Fruit fly (Drosophila melanogaster): ENCODE results near the gene Serinc.

Serinc gene

DNA sequence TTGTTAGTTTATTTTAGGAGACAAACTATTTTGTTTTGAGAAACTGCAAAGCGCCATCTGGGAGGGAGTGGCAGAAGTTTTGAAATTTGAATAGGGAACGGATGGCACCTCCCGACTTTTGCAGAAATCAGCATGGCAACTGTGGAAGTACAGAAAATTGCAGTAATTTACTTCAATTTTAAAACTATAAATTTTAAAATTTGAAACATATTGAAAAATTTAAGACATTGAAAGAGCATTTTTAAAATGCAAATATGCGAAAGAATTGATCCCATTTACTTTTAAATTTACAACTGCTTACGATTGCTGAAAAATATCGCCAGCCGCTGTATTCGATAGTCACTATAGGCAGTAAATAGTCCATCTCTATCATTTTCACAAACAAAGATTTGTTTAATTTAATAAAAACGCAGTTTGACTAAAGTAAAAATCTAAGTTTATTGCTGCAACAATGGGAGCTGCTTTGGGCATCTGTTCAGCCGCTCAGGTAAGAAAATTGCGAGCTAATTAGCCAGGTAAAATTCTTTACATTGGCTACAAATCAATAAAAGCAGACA lies at the start of gene Serinc:
Gene Serinc, plus strand, starts transcription at position 329 of the 557 bp plus-strand sequence.
- TF ChIP-seq CG12768 (GFP tag; optimal IDR thresholded peaks at IDR 0.05) (no peak), kay (GFP tag; ENCODE audit: borderline replicate concordance) (no peak), cnc (optimal IDR thresholded peaks at IDR 0.05) (no peak), pad (GFP tag; optimal IDR thresholded peaks at IDR 0.05) (peak; percentile 16), CG1620 (GFP tag; optimal IDR thresholded peaks at IDR 0.05) (peak; percentile 50), CG5204 (GFP tag; optimal IDR thresholded peaks at IDR 0.05) (peak; percentile 68), ovo (GFP tag; optimal IDR thresholded peaks at IDR 0.05) (peak; percentile 57), toe (GFP tag; optimal IDR thresholded peaks at IDR 0.05) (peak; percentile 76), Mnt (GFP tag; optimal IDR thresholded peaks at IDR 0.05) (peak; percentile 58), CG14711 (tag; optimal IDR thresholded peaks at IDR 0.05) (peak; percentile 17), Hr96 (GFP tag; optimal IDR thresholded peaks at IDR 0.05) (peak; percentile 2), cic (GFP tag; optimal IDR thresholded peaks at IDR 0.05) (peak; percentile 13), CG33017 (tag; optimal IDR thresholded peaks at IDR 0.05) (no peak), Crg-1 (GFP tag; optimal IDR thresholded peaks at IDR 0.05) (peak; percentile 55), CG7045 (GFP tag; optimal IDR thresholded peaks at IDR 0.05) (no peak), CG7101 (tag; optimal IDR thresholded peaks at IDR 0.05) (peak; percentile 36), tj (GFP tag; optimal IDR thresholded peaks at IDR 0.05) (peak; percentile 30), bab1 (GFP tag; optimal IDR thresholded peaks at IDR 0.05) (peak; percentile 27), CG11617 (GFP tag; optimal IDR thresholded peaks at IDR 0.05) (peak; percentile 17), Clk (GFP tag; optimal IDR thresholded peaks at IDR 0.05) (no peak)

DNA sequence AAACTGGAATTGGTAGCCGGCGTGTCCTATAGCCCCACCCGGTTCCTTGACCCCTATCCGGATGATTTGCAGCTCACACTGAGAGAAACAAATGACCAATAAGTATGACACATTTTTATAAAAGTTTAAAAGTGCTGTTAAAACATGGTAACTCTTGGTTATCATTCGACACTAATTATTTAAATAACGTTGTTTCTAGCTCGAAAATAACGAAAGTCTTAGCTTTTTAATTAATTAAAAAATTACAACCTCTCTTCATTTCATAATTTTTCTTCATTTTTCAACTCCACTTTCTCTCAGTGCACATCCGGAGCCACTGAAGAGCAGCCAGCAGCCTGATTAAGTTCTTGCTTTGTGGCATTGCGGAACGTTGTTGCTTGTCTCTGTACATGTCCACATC lies 48.3 kb upstream of the Serinc start:
- TF ChIP-seq cnc (optimal IDR thresholded peaks at IDR 0.05), result no peak
- no peak for TF ChIP-seq kay (GFP tag; ENCODE audit: borderline replicate concordance)
- TF ChIP-seq CG7101 (tag; optimal IDR thresholded peaks at IDR 0.05), result no peak
- no peak for TF ChIP-seq CG11617 (GFP tag; optimal IDR thresholded peaks at IDR 0.05)
- no peak for TF ChIP-seq Hr96 (GFP tag; optimal IDR thresholded peaks at IDR 0.05)
- no peak for TF ChIP-seq CG1620 (GFP tag; optimal IDR thresholded peaks at IDR 0.05)
- no peak for TF ChIP-seq cic (GFP tag; optimal IDR thresholded peaks at IDR 0.05)
- no peak for TF ChIP-seq bab1 (GFP tag; optimal IDR thresholded peaks at IDR 0.05)
- TF ChIP-seq pad (GFP tag; optimal IDR thresholded peaks at IDR 0.05), result no peak
- TF ChIP-seq CG33017 (tag; optimal IDR thresholded peaks at IDR 0.05), result no peak
- no peak for TF ChIP-seq CG14711 (tag; optimal IDR thresholded peaks at IDR 0.05)
- TF ChIP-seq CG5204 (GFP tag; optimal IDR thresholded peaks at IDR 0.05), result no peak
- TF ChIP-seq Clk (GFP tag; optimal IDR thresholded peaks at IDR 0.05), result no peak
- no peak for TF ChIP-seq ovo (GFP tag; optimal IDR thresholded peaks at IDR 0.05)

DNA sequence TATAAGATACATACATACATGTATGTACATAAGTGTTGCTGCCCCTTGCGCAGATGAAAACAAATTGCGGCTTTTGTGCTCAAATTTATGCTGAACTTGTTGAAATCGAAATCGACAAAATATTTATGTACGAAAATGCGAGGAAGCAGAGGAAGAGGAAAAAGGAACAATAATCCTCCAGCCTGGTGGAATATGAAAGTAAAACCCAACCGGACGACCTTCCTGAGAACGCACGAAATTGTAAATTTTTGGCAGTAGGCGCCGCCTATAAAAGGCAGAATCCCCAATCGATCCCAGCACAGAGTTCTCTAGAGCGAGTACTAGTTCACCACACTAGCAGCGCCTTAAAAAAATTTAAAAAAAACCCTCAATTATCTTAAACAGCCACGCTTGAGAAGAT lies 47.9 kb upstream of the Serinc start, which contains the start of gene Cpr72Eb:
Gene Cpr72Eb, plus strand, starts transcription at position 301 of the 400 bp plus-strand sequence.
- TF ChIP-seq CG1620 (GFP tag; optimal IDR thresholded peaks at IDR 0.05) (no peak), CG11617 (GFP tag; optimal IDR thresholded peaks at IDR 0.05) (no peak), cnc (optimal IDR thresholded peaks at IDR 0.05) (no peak), kay (GFP tag; ENCODE audit: borderline replicate concordance) (no peak), Hr96 (GFP tag; optimal IDR thresholded peaks at IDR 0.05) (no peak), ovo (GFP tag; optimal IDR thresholded peaks at IDR 0.05) (no peak), bab1 (GFP tag; optimal IDR thresholded peaks at IDR 0.05) (no peak), Clk (GFP tag; optimal IDR thresholded peaks at IDR 0.05) (no peak), CG12768 (GFP tag; optimal IDR thresholded peaks at IDR 0.05) (no peak)

DNA sequence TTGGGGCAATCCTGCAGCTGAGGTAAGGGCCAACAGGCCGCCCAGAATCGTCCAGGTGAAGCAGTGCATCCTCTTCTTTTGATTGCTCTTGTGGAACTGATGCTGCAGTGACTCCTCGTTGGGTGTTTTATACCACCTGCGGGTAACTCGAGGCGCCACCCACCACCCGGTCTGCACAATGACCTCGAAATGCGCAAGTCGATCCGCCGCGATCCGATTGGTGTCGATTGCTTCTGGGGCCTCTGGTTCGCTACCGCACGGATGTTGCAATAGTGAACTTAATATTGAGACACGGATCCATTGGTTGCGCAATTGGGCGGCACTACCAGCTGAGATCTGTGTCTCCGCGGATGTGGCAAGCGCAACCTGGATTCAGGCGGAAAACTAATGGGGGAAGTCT lies 45.3 kb upstream of the Serinc start, which contains the start of gene Cpr72Ec:
Gene Cpr72Ec, minus strand, starts transcription at position 101 of the 400 bp plus-strand sequence.
- no peak for TF ChIP-seq CG7045 (GFP tag; optimal IDR thresholded peaks at IDR 0.05)
- no peak for TF ChIP-seq bab1 (GFP tag; optimal IDR thresholded peaks at IDR 0.05)
- TF ChIP-seq Clk (GFP tag; optimal IDR thresholded peaks at IDR 0.05), result no peak

DNA sequence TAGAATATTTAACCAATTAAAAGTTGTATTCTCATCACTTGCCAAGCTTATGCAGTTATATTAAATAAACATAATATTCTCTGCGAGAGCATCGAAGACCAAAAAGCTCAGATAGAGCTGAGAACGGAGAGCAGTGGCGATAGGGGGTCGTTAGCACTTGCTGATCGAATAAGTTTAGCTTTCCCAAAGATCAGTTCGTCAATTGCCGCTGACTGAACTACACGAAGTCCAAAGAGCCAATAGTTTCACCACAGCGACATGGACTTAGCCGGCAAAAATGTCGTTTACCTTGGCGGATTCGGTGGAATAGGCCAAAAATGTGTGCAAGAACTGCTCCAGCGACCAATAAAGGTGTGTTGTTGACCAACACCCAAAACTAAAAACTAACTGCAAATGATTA lies 44.3 kb upstream of the Serinc start, which contains the start of gene CG4842:
Gene CG4842, plus strand, starts transcription at position 191 of the 400 bp plus-strand sequence.
- TF ChIP-seq CG7101 (tag; optimal IDR thresholded peaks at IDR 0.05), result no peak
- TF ChIP-seq cnc (optimal IDR thresholded peaks at IDR 0.05), result no peak

DNA sequence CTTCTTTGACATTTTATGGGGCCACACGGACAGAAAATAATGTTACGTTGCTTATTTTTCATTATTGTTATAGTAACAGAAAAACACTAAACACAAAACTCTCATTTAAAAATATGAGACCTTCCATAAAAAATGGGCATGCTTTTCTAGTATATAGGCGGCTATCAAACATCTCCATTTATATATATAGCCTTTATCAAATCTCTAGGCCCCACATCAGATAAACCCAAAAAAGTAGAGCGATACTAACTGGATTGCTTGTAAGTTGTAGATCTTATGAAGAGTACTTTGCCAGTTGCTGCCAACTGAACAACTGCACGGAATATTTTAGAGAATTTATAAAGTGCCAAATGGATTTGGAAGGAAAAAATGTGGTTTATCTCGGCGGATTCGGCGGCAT lies 43.0 kb upstream of the Serinc start, which contains the start of gene CG18814:
Gene CG18814, plus strand, starts transcription at position 301 of the 400 bp plus-strand sequence.
- TF ChIP-seq toe (GFP tag; optimal IDR thresholded peaks at IDR 0.05) (no peak), Crg-1 (GFP tag; optimal IDR thresholded peaks at IDR 0.05) (no peak), pad (GFP tag; optimal IDR thresholded peaks at IDR 0.05) (no peak), CG7101 (tag; optimal IDR thresholded peaks at IDR 0.05) (no peak), CG11617 (GFP tag; optimal IDR thresholded peaks at IDR 0.05) (no peak), Hr96 (GFP tag; optimal IDR thresholded peaks at IDR 0.05) (no peak), kay (GFP tag; ENCODE audit: borderline replicate concordance) (no peak), CG7045 (GFP tag; optimal IDR thresholded peaks at IDR 0.05) (no peak), cic (GFP tag; optimal IDR thresholded peaks at IDR 0.05) (no peak), Mnt (GFP tag; optimal IDR thresholded peaks at IDR 0.05) (no peak)
